Fruit fly (Drosophila melanogaster): ENCODE results near the gene SNF4Agamma.

SNF4Agamma gene

DNA sequence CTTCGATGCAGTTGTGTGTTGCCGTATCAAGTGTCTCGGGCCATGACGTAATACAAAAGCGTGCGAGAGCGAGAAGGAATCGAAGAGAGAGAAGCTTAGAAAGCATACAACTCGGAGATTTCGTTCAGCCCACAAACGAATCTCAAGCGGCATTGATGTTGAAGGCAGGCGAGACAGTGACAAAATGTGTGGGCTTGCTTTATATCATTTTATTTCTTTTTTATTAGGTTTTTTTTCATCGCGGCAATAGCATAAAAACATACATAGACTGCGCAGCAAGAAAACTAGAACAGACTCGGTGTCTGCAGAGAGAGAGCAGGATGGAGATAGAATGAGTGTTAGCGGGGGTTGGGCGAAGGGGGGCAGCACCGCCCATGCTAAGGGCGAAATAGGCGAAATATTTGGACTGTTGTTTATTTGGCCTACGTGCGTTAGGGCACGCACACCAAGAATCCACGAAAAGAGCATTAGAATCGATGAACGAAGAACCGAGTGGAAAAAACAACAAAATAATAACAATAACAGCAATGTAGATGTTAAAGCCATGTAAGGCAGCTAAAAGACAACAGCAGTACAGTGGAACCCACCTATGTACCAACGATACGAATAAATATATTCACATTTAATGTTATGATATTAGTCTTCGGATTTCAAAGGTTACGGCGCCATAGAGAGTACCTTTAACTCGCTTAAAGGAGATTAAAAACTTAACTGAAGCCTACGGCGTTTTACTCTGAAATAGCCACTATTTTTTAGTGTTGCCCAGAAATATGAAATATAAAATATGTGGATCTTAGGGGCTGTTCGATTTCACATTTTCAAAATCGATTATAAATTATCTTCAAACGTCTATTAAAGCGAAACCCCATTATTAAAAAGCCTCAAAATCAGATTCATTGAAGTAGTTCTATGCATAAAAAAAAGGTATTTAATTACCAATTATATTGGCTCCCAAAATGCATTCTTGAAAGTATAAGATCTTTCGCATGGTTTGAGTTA lies 47.2 kb downstream of the SNF4Agamma start (continued):
- peak; percentile 82 for TF ChIP-seq CG7556 (GFP tag; optimal IDR thresholded peaks at IDR 0.05)
- TF ChIP-seq CG16815 (GFP tag; optimal IDR thresholded peaks at IDR 0.05), result peak; percentile 2
- TF ChIP-seq sim (GFP tag; IDR thresholded peaks at IDR 0.05), result no peak
- TF ChIP-seq bsh (GFP tag; optimal IDR thresholded peaks at IDR 0.05), result peak in 1 of 2 experiments; percentile 6
- no peak for TF ChIP-seq CG6683 (GFP tag; optimal IDR thresholded peaks at IDR 0.05)
- no peak for TF ChIP-seq CG42726 (GFP tag; IDR thresholded peaks at IDR 0.05; ENCODE audit: partially characterized antibody)
- no peak for TF ChIP-seq exex (tag; optimal IDR thresholded peaks at IDR 0.05)
- peak; percentile 9 for TF ChIP-seq CG12391 (tag; optimal IDR thresholded peaks at IDR 0.05)
- peak; percentile 32 for TF ChIP-seq CG4424 (GFP tag; optimal IDR thresholded peaks at IDR 0.05)
- 0 out of 2 replicates have a peak, but pooled peaks have one; percentile 41 for TF ChIP-seq wdn (GFP tag; IDR thresholded peaks at IDR 0.05)
- TF ChIP-seq CG14014 (GFP tag; IDR thresholded peaks at IDR 0.05), result peak; percentile 58; the same call in 1 of the 2 replicates
- TF ChIP-seq crp (GFP tag; optimal IDR thresholded peaks at IDR 0.05), result no peak
- 0 out of 2 replicates have a peak, but pooled peaks have one; percentile 6 for TF ChIP-seq CG13287 (GFP tag; IDR thresholded peaks at IDR 0.05; ENCODE audit: partially characterized antibody)
- TF ChIP-seq CG32532 (GFP tag; IDR thresholded peaks at IDR 0.05), result peak; percentile 63; the same call in 1 of the 2 replicates
- TF ChIP-seq gt (GFP tag; IDR thresholded peaks at IDR 0.05), result no peak
- peak; percentile 43; the same call in 1 of the 2 replicates for TF ChIP-seq vvl (GFP tag; IDR thresholded peaks at IDR 0.05)
- peak; percentile 11 for TF ChIP-seq CG8924 (tag; optimal IDR thresholded peaks at IDR 0.05)
- no peak for TF ChIP-seq gfzf (GFP tag; optimal IDR thresholded peaks at IDR 0.05)
- TF ChIP-seq CG11723 (GFP tag; optimal IDR thresholded peaks at IDR 0.05), result no peak
- peak; percentile 31 for TF ChIP-seq Dek (tag; optimal IDR thresholded peaks at IDR 0.05)
- TF ChIP-seq Nf-YC (tag; optimal IDR thresholded peaks at IDR 0.05), result peak; percentile 27
- TF ChIP-seq stc (GFP tag; IDR thresholded peaks at IDR 0.05), result 0 out of 2 replicates have a peak, but pooled peaks have one; percentile 51
- no peak for TF ChIP-seq br (optimal IDR thresholded peaks at IDR 0.05)
- TF ChIP-seq Ada2b (GFP tag; IDR thresholded peaks at IDR 0.05), result peak; percentile 40; the same call in 1 of the 2 replicates
- no peak for TF ChIP-seq fd96Cb (tag; optimal IDR thresholded peaks at IDR 0.05)
- no peak for TF ChIP-seq fd102C (GFP tag; optimal IDR thresholded peaks at IDR 0.05)
- no peak; the same call in 1 of the 2 replicates for TF ChIP-seq amos (GFP tag; IDR thresholded peaks at IDR 0.05; ENCODE audit: partially characterized antibody)
- peak; percentile 45 for TF ChIP-seq sisA (GFP tag; IDR thresholded peaks at IDR 0.05)
- no peak for TF ChIP-seq CG11560 (tag; IDR thresholded peaks at IDR 0.05)
- no peak for TF ChIP-seq salm (tag; optimal IDR thresholded peaks at IDR 0.05)
- TF ChIP-seq CG4404 (GFP tag; IDR thresholded peaks at IDR 0.05), result no peak
- TF ChIP-seq Deaf1 (tag; optimal IDR thresholded peaks at IDR 0.05), result peak; percentile 68
- peak; percentile 48 for TF ChIP-seq CG12769 (tag; optimal IDR thresholded peaks at IDR 0.05)
- no peak for TF ChIP-seq sna (GFP tag; IDR thresholded peaks at IDR 0.05; ENCODE audit: partially characterized antibody)
- TF ChIP-seq lola (GFP tag; optimal IDR thresholded peaks at IDR 0.05), result peak in 1 of 3 experiments; percentile 41
- TF ChIP-seq CG31224 (GFP tag; IDR thresholded peaks at IDR 0.05), result no peak
- no peak for TF ChIP-seq hbn (GFP tag; IDR thresholded peaks at IDR 0.05; ENCODE audit: partially characterized antibody)
- no peak for TF ChIP-seq CG1792 (GFP tag; optimal IDR thresholded peaks at IDR 0.05)
- TF ChIP-seq Elba2 (GFP tag; optimal IDR thresholded peaks at IDR 0.05), result no peak
- no peak for TF ChIP-seq CG5180 (GFP tag; optimal IDR thresholded peaks at IDR 0.05)
- peak; percentile 55; the same call in 1 of the 2 replicates for TF ChIP-seq CG11247 (GFP tag; IDR thresholded peaks at IDR 0.05)
- 0 out of 2 replicates have a peak, but pooled peaks have one; percentile 25 for TF ChIP-seq Rx (GFP tag; IDR thresholded peaks at IDR 0.05)
- TF ChIP-seq en (GFP tag; optimal IDR thresholded peaks at IDR 0.05), result no peak
- TF ChIP-seq pros (GFP tag; optimal IDR thresholded peaks at IDR 0.05), result peak; percentile 38
- 0 out of 2 replicates have a peak, but pooled peaks have one; percentile 17 for TF ChIP-seq CG32767 (GFP tag; IDR thresholded peaks at IDR 0.05)
- no peak for TF ChIP-seq CG1529 (GFP tag; optimal IDR thresholded peaks at IDR 0.05)
- no peak for TF ChIP-seq slou (GFP tag; optimal IDR thresholded peaks at IDR 0.05)
